Fruit fly (Drosophila melanogaster) whole organism, embryonic: ENCODE measurements around the gene obst-B.

Source experiments
- Abd-B ChIP-seq: fragments of 200-800 bp; sonication (Bioruptor generic); optimal IDR thresholded peaks from 2 replicates; lab custom pipeline; 2018; ENCODE audit warnings: missing biosample characterization, mild to moderate bottlenecking, missing genetic modification characterization, moderate library complexity
- Asciz ChIP-seq: fragments of 200-800 bp; sonication (Bioruptor generic); optimal IDR thresholded peaks from 2 replicates; lab custom pipeline; 2017; ENCODE audit warnings: missing biosample characterization, mild to moderate bottlenecking, missing genetic modification characterization, missing genetic modification reagents
- C15 ChIP-seq: fragments of 200-800 bp; sonication (Bioruptor generic); IDR thresholded peaks from 3 replicates; pipeline ENCODE4 v1.3.6; 2022; ENCODE audit warnings: missing biosample characterization, missing genetic modification characterization
- CG10267 ChIP-seq: fragments of 200-800 bp; sonication (Bioruptor generic); optimal IDR thresholded peaks from 2 replicates; lab custom pipeline; 2018; ENCODE audit warnings: missing biosample characterization, mild to moderate bottlenecking, missing genetic modification characterization, moderate library complexity
- CG10431 ChIP-seq: fragments of 200-800 bp; sonication (Bioruptor generic); optimal IDR thresholded peaks from 3 replicates; lab custom pipeline; 2018; ENCODE audit warnings: missing biosample characterization, mild to moderate bottlenecking, missing genetic modification characterization
- CG10979 ChIP-seq: fragments of 200-800 bp; sonication (Bioruptor generic); optimal IDR thresholded peaks from 2 replicates; lab custom pipeline; 2018; ENCODE audit warnings: missing biosample characterization, mild to moderate bottlenecking, missing genetic modification characterization, moderate library complexity
- CG11085 ChIP-seq: fragments of 200-800 bp; sonication (Bioruptor generic); IDR thresholded peaks from 2 replicates; pipeline ENCODE4 v1.3.6; 2022; ENCODE audit warnings: missing biosample characterization, missing genetic modification characterization
- CG12155 ChIP-seq: fragments of 200-800 bp; sonication (Bioruptor generic); optimal IDR thresholded peaks from 3 replicates; lab custom pipeline; 2016; ENCODE audit warnings: missing biosample characterization, missing genetic modification characterization
- CG13123 ChIP-seq: fragments of 200-800 bp; sonication (Bioruptor generic); optimal IDR thresholded peaks from 2 replicates; lab custom pipeline; 2016; ENCODE audit warnings: missing biosample characterization, missing genetic modification characterization
- CG13894 ChIP-seq: fragments of 200-800 bp; sonication (Bioruptor generic); optimal IDR thresholded peaks from 3 replicates; lab custom pipeline; 2018; ENCODE audit warnings: missing biosample characterization, mild to moderate bottlenecking, missing genetic modification characterization, moderate library complexity
- CG1602 ChIP-seq: fragments of 200-800 bp; sonication (Bioruptor generic); optimal IDR thresholded peaks from 3 replicates; lab custom pipeline; 2016; ENCODE audit warnings: missing biosample characterization, missing genetic modification characterization
- CG16813 ChIP-seq: fragments of 200-800 bp; sonication (Bioruptor generic); IDR thresholded peaks from 3 replicates; pipeline ENCODE4 v1.3.6; 2022; ENCODE audit warnings: missing biosample characterization, missing genetic modification characterization; ENCODE audit not compliant: partially characterized antibody
- CG17359 ChIP-seq: fragments of 200-800 bp; sonication (Bioruptor generic); optimal IDR thresholded peaks from 3 replicates; lab custom pipeline; 2018; ENCODE audit warnings: missing biosample characterization, mild to moderate bottlenecking, missing genetic modification characterization, moderate library complexity
- CG18764 ChIP-seq: fragments of 200-800 bp; sonication (Bioruptor generic); optimal IDR thresholded peaks from 3 replicates; lab custom pipeline; 2016; ENCODE audit warnings: missing biosample characterization, missing genetic modification characterization
- CG2202 ChIP-seq: fragments of 200-800 bp; sonication (Bioruptor generic); optimal IDR thresholded peaks from 2 replicates; lab custom pipeline; 2018; ENCODE audit warnings: missing biosample characterization, mild to moderate bottlenecking, missing genetic modification characterization
- CG30020 ChIP-seq: fragments of 200-800 bp; optimal IDR thresholded peaks from 2 replicates; lab custom pipeline; 2019; ENCODE audit warnings: missing biosample characterization, mild to moderate bottlenecking, missing genetic modification characterization, moderate library complexity
- CG34376 ChIP-seq: fragments of 200-800 bp; sonication (Bioruptor generic); optimal IDR thresholded peaks from 2 replicates; lab custom pipeline; 2018; ENCODE audit warnings: missing biosample characterization, mild to moderate bottlenecking, missing genetic modification characterization
- CG34422 ChIP-seq: fragments of 200-800 bp; sonication (Bioruptor generic); IDR thresholded peaks from 3 replicates; pipeline ENCODE4 v1.3.6; 2022; ENCODE audit warnings: missing biosample characterization, missing genetic modification characterization
- CG5180 ChIP-seq: fragments of 200-800 bp; sonication (Bioruptor generic); optimal IDR thresholded peaks from 3 replicates; lab custom pipeline; 2017; ENCODE audit warnings: missing biosample characterization, missing genetic modification characterization, mild to moderate bottlenecking, moderate library complexity, missing genetic modification reagents
- CG7786 ChIP-seq: fragments of 200-800 bp; sonication (Bioruptor generic); optimal IDR thresholded peaks from 2 replicates; lab custom pipeline; 2016; ENCODE audit warnings: missing biosample characterization, missing genetic modification characterization
- CG8089 ChIP-seq: fragments of 200-800 bp; sonication (Bioruptor generic); optimal IDR thresholded peaks from 3 replicates; lab custom pipeline; 2016; ENCODE audit warnings: missing biosample characterization, missing genetic modification characterization
- CG8765 ChIP-seq: fragments of 200-800 bp; sonication (Bioruptor generic); IDR thresholded peaks from 2 replicates; pipeline ENCODE4 v1.3.6; 2022; ENCODE audit warnings: missing biosample characterization, missing genetic modification characterization
- CG9876 ChIP-seq: fragments of 200-800 bp; sonication (Bioruptor generic); optimal IDR thresholded peaks from 2 replicates; lab custom pipeline; 2016; ENCODE audit warnings: missing biosample characterization, missing genetic modification characterization
- Gsc ChIP-seq: fragments of 200-800 bp; sonication (Bioruptor generic); IDR thresholded peaks from 2 replicates; pipeline ENCODE4 v1.3.6; 2022; ENCODE audit warnings: missing biosample characterization, missing genetic modification characterization
- Oli ChIP-seq: fragments of 200-800 bp; sonication (Bioruptor generic); optimal IDR thresholded peaks from 2 replicates; lab custom pipeline; 2018; ENCODE audit warnings: missing biosample characterization, mild to moderate bottlenecking, missing genetic modification characterization, moderate library complexity
- Pdp1 ChIP-seq, 2 experiments: fragments of 200-800 bp; sonication (Bioruptor generic); optimal IDR thresholded peaks; 3 replicates each; lab custom pipeline; 2016; ENCODE audit warnings: missing biosample characterization in 2 of 2, missing genetic modification characterization in 2 of 2, mild to moderate bottlenecking in 1 of 2, moderate library complexity in 1 of 2
- Usf ChIP-seq: fragments of 200-800 bp; sonication (Bioruptor generic); optimal IDR thresholded peaks from 2 replicates; lab custom pipeline; 2017; ENCODE audit warnings: missing genotype, missing biosample characterization, missing genetic modification characterization
- YL-1 ChIP-seq: fragments of 200-800 bp; sonication (Bioruptor generic); optimal IDR thresholded peaks from 3 replicates; lab custom pipeline; 2017; ENCODE audit warnings: missing biosample characterization, mild to moderate bottlenecking, missing genetic modification characterization
- ato ChIP-seq: fragments of 200-800 bp; sonication (Bioruptor generic); IDR thresholded peaks from 2 replicates; pipeline ENCODE4 v1.3.6; 2022; ENCODE audit warnings: missing biosample characterization, missing genetic modification characterization; ENCODE audit not compliant: partially characterized antibody
- bbx ChIP-seq: fragments of 200-800 bp; sonication (Bioruptor generic); IDR thresholded peaks from 2 replicates; pipeline ENCODE4 v1.3.6; 2022; ENCODE audit warnings: missing biosample characterization, missing genetic modification characterization; ENCODE audit not compliant: partially characterized antibody
- bcd ChIP-seq: fragments of 200-800 bp; sonication (Bioruptor generic); optimal IDR thresholded peaks from 2 replicates; lab custom pipeline; 2017; ENCODE audit warnings: missing biosample characterization, mild to moderate bottlenecking, missing genetic modification characterization
- cas ChIP-seq: fragments of 200-800 bp; sonication (Bioruptor generic); IDR thresholded peaks from 2 replicates; pipeline ENCODE4 v1.3.6; 2022; ENCODE audit warnings: missing biosample characterization, missing genetic modification characterization
- chm ChIP-seq: fragments of 200-800 bp; sonication (Bioruptor generic); IDR thresholded peaks from 2 replicates; pipeline ENCODE4 v1.3.6; 2022; ENCODE audit warnings: missing biosample characterization, missing genetic modification characterization
- dan ChIP-seq: fragments of 200-800 bp; sonication (Bioruptor generic); IDR thresholded peaks from 2 replicates; pipeline ENCODE4 v1.3.6; 2022; ENCODE audit warnings: missing biosample characterization, missing genetic modification characterization
- dati ChIP-seq: fragments of 200-800 bp; sonication (Bioruptor generic); IDR thresholded peaks from 2 replicates; pipeline ENCODE4 v1.3.6; 2022; ENCODE audit warnings: missing biosample characterization, missing genetic modification characterization
- ems ChIP-seq: fragments of 200-800 bp; sonication (Bioruptor generic); optimal IDR thresholded peaks from 3 replicates; lab custom pipeline; 2016; ENCODE audit warnings: missing biosample characterization, missing genetic modification characterization
- eve ChIP-seq, 2 experiments: fragments of >200 bp; optimal IDR thresholded peaks; 2 replicates each; lab custom pipeline; 2017; ENCODE audit warnings: missing biosample characterization in 2 of 2, missing genetic modification characterization in 2 of 2
- exex ChIP-seq: fragments of 200-800 bp; sonication (Bioruptor generic); optimal IDR thresholded peaks from 4 replicates; lab custom pipeline; 2018; ENCODE audit warnings: missing biosample characterization, mild to moderate bottlenecking, missing genetic modification characterization, moderate library complexity
- h ChIP-seq: fragments of >200 bp; optimal IDR thresholded peaks from 2 replicates; lab custom pipeline; 2017
- inv ChIP-seq: fragments of 200-800 bp; sonication (Bioruptor generic); IDR thresholded peaks from 2 replicates; pipeline ENCODE4 v1.3.6; 2022; ENCODE audit warnings: missing biosample characterization, missing genetic modification characterization; ENCODE audit not compliant: partially characterized antibody
- jigr1 ChIP-seq: fragments of 200-800 bp; sonication (Bioruptor generic); IDR thresholded peaks from 3 replicates; pipeline ENCODE4 v1.3.6; 2022; ENCODE audit warnings: missing biosample characterization, missing genetic modification characterization
- kay ChIP-seq: fragments of 200-800 bp; sonication (Bioruptor generic); optimal IDR thresholded peaks from 2 replicates; lab custom pipeline; 2016; ENCODE audit warnings: missing biosample characterization, missing genetic modification characterization
- seq ChIP-seq: fragments of 200-800 bp; sonication (Bioruptor generic); IDR thresholded peaks from 2 replicates; pipeline ENCODE4 v1.3.6; 2022; ENCODE audit warnings: missing biosample characterization, missing genetic modification characterization
- sug ChIP-seq: fragments of 200-800 bp; optimal IDR thresholded peaks from 2 replicates; lab custom pipeline; 2019; ENCODE audit warnings: missing biosample characterization, mild to moderate bottlenecking, missing genetic modification characterization, moderate library complexity
- tio ChIP-seq: fragments of 200-800 bp; sonication (Bioruptor generic); optimal IDR thresholded peaks from 2 replicates; lab custom pipeline; 2017; ENCODE audit warnings: missing biosample characterization, missing genetic modification characterization, inconsistent platforms
- tup ChIP-seq: fragments of 200-800 bp; sonication (Bioruptor generic); optimal IDR thresholded peaks from 2 replicates; lab custom pipeline; 2016; ENCODE audit warnings: missing biosample characterization, mild to moderate bottlenecking, missing genetic modification characterization, moderate library complexity
- tx ChIP-seq: fragments of 200-800 bp; sonication (Bioruptor generic); optimal IDR thresholded peaks from 2 replicates; lab custom pipeline; 2016; ENCODE audit warnings: missing biosample characterization, missing genetic modification characterization
- unc-4 ChIP-seq: fragments of 200-800 bp; sonication (Bioruptor generic); IDR thresholded peaks from 2 replicates; pipeline ENCODE4 v1.3.6; 2022; ENCODE audit warnings: missing biosample characterization, missing genetic modification characterization; ENCODE audit not compliant: partially characterized antibody
- zf30C ChIP-seq: fragments of 200-800 bp; sonication (Bioruptor generic); optimal IDR thresholded peaks from 3 replicates; lab custom pipeline; 2018; ENCODE audit warnings: missing biosample characterization, mild to moderate bottlenecking, missing genetic modification characterization

The obst-B gene

DNA sequence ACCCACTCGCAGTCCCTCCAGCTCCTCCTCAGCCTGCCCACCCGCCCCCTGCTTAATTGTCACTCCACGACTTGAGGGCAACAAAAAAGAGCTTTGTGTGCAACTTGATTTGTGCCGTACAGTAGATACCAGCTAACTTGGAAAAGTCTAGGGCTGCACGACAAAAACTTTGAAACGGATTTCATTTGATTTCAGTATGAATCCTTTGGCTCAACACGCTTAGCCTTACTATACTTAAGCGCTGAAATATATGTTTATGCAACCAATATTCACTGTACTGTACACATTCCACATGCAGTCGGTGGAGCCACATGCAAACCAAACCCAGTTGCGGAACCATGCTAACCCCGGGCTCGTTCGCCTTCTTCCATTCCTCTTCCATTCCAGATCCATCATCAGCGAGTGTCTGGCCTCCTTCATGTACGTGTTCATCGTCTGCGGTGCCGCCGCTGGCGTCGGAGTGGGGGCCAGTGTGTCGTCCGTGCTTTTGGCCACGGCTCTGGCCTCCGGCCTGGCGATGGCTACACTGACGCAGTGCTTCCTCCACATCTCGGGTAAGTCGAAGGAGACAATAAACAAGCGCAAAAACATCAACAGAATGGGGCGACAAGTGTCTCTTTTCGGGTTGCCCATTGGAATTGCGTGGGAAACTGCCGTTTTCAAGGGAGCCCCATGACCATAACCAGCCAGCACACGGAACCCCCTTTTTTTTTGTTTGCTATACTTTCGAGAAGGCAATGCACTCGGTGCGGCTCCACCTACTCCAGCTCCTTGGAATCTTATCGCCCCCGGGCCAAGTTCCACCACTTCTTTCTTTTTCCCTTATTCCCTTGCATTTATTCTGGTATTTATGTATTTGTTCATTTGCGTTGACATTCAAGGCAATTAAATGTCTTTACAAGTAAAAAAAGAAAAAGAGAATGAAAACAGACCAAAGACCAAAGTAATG lies 45.8 kb upstream of the obst-B start (continued):
- peak; percentile 21 for TF ChIP-seq Abd-B (GFP tag; lab: Kevin White, UChicago)
- no peak for TF ChIP-seq eve (GFP tag; optimal IDR thresholded peaks at IDR 0.05; lab: Kevin White, UChicago)
- peak; percentile 47 for TF ChIP-seq bcd
- peak; percentile 36 for TF ChIP-seq CG10267 (tag; lab: Kevin White, UChicago)
- TF ChIP-seq CG2202 (tag; lab: Kevin White, UChicago): peak; percentile 34
- TF ChIP-seq CG16813: no peak
- TF ChIP-seq Pdp1 (GFP tag; optimal IDR thresholded peaks at IDR 0.05; lab: Kevin White, UChicago): peak in 1 of 2 experiments; percentile 36
- TF ChIP-seq CG7786: peak; percentile 6
- peak; percentile 43 for TF ChIP-seq Asciz (GFP tag; lab: Kevin White, UChicago)
- TF ChIP-seq seq: no peak
- no peak for TF ChIP-seq CG8089 (GFP tag; lab: Kevin White, UChicago)
- TF ChIP-seq CG30020: no peak
- no peak for TF ChIP-seq sug (tag; lab: Kevin White, UChicago)
- no peak for TF ChIP-seq kay (GFP tag; lab: Kevin White, UChicago)
- TF ChIP-seq CG34376 (GFP tag; lab: Kevin White, UChicago): no peak
- TF ChIP-seq tup: no peak
- TF ChIP-seq dan (GFP tag; lab: Robert Waterston, UW): no peak
- no peak for TF ChIP-seq Usf (GFP tag; lab: Kevin White, UChicago)
- TF ChIP-seq CG10431 (GFP tag; lab: Kevin White, UChicago): no peak
- peak; percentile 65; the same call in 2 of the 3 replicates for TF ChIP-seq jigr1 (GFP tag; lab: Robert Waterston, UW)
- no peak for TF ChIP-seq inv (GFP tag; lab: Robert Waterston, UW)
- peak; percentile 77 for TF ChIP-seq CG10979 (tag; lab: Kevin White, UChicago)
- TF ChIP-seq unc-4 (GFP tag; lab: Robert Waterston, UW): no peak
- peak; percentile 24; the same call in 1 of the 2 replicates for TF ChIP-seq CG11085 (GFP tag; lab: Robert Waterston, UW)
- TF ChIP-seq YL-1 (GFP tag; lab: Kevin White, UChicago): no peak
- no peak for TF ChIP-seq exex (tag; lab: Kevin White, UChicago)
- TF ChIP-seq CG9876 (GFP tag; lab: Kevin White, UChicago): no peak
- TF ChIP-seq C15: no peak
- no peak for TF ChIP-seq bbx (GFP tag; lab: Robert Waterston, UW)
- no peak for TF ChIP-seq tx (GFP tag; lab: Kevin White, UChicago)
- no peak for TF ChIP-seq zf30C
- TF ChIP-seq h (lab: Kevin White, UChicago): no peak
- no peak for TF ChIP-seq ato
- no peak for TF ChIP-seq CG13123
- TF ChIP-seq dati: 0 out of 2 replicates have a peak, but pooled peaks have one; percentile 30
- peak; percentile 22 for TF ChIP-seq CG18764 (GFP tag; lab: Kevin White, UChicago)
- no peak for TF ChIP-seq CG13894 (tag; lab: Kevin White, UChicago)
- TF ChIP-seq ems (GFP tag; lab: Kevin White, UChicago): no peak
- TF ChIP-seq CG12155 (GFP tag; lab: Kevin White, UChicago): no peak
- TF ChIP-seq Gsc (GFP tag; lab: Robert Waterston, UW): no peak
- TF ChIP-seq Oli (tag; lab: Kevin White, UChicago): peak; percentile 63
- no peak for TF ChIP-seq CG8765 (GFP tag; lab: Robert Waterston, UW)
- no peak for TF ChIP-seq CG5180 (GFP tag; lab: Kevin White, UChicago)
- no peak for TF ChIP-seq cas
- TF ChIP-seq tio: no peak
- TF ChIP-seq CG34422 (GFP tag; lab: Robert Waterston, UW): peak; percentile 59; the same call in 2 of the 3 replicates
- no peak for TF ChIP-seq chm (GFP tag; lab: Robert Waterston, UW)
- TF ChIP-seq CG17359 (tag; lab: Kevin White, UChicago): peak; percentile 72
- TF ChIP-seq CG1602: no peak
